Worm (Caenorhabditis elegans) whole organism, L3 larva: ENCODE results near the gene H34I24.2.
A peak's percentile ranks its signal among the peaks of the same experiment; 100 is the strongest.

Experiments used
- R02D3.7 ChIP-seq: fragments of 150-350 bp; optimal IDR thresholded peaks from 2 replicates; lab custom pipeline; 2014; ENCODE audit warnings: missing biosample characterization, missing genetic modification characterization
- ZK546.5 ChIP-seq: sonication (generic microtip); optimal IDR thresholded peaks from 2 replicates; lab custom pipeline; 2017; ENCODE audit warnings: missing biosample characterization, missing genetic modification characterization
- ama-1 ChIP-seq: fragments of 150-350 bp; optimal IDR thresholded peaks from 2 replicates; lab custom pipeline; 2018
- ceh-16 ChIP-seq: sonication (generic microtip); optimal IDR thresholded peaks from 2 replicates; lab custom pipeline; 2017; ENCODE audit warnings: missing biosample characterization, missing genetic modification characterization
- ceh-82 ChIP-seq: fragments of 150-350 bp; optimal IDR thresholded peaks from 2 replicates; lab custom pipeline; 2014; ENCODE audit warnings: missing biosample characterization, missing genetic modification characterization
- ceh-9 ChIP-seq: sonication (generic microtip); optimal IDR thresholded peaks from 2 replicates; lab custom pipeline; 2018; ENCODE audit warnings: missing biosample characterization, missing genetic modification characterization
- daf-12 ChIP-seq: fragments of 150-350 bp; optimal IDR thresholded peaks from 2 replicates; lab custom pipeline; 2014; ENCODE audit warnings: missing biosample characterization, missing genetic modification reagents, missing genetic modification characterization
- egl-27 ChIP-seq: sonication (generic microtip); optimal IDR thresholded peaks from 4 replicates; lab custom pipeline; 2017; ENCODE audit warnings: missing biosample characterization, missing genetic modification reagents, missing genetic modification characterization
- egl-5 ChIP-seq: fragments of 150-350 bp; optimal IDR thresholded peaks from 2 replicates; lab custom pipeline; 2017; ENCODE audit warnings: missing biosample characterization, missing genetic modification reagents, missing genetic modification characterization, inconsistent platforms
- elt-2 ChIP-seq: sonication (generic microtip); optimal IDR thresholded peaks from 2 replicates; lab custom pipeline; 2016; ENCODE audit warnings: missing genetic modification reagents, mild to moderate bottlenecking, missing genetic modification characterization, missing compliant biosample characterization
- fkh-10 ChIP-seq: sonication (generic microtip); optimal IDR thresholded peaks from 2 replicates; lab custom pipeline; 2017; ENCODE audit warnings: missing biosample characterization, missing genetic modification reagents, missing genetic modification characterization
- fkh-2 ChIP-seq: fragments of 150-350 bp; optimal IDR thresholded peaks from 2 replicates; lab custom pipeline; 2014; ENCODE audit warnings: missing biosample characterization, missing genetic modification reagents, missing genetic modification characterization
- jun-1 ChIP-seq: fragments of 150-350 bp; optimal IDR thresholded peaks from 2 replicates; lab custom pipeline; 2014; ENCODE audit warnings: missing biosample characterization, missing genetic modification reagents, missing genetic modification characterization
- lin-15B ChIP-seq: fragments of 150-350 bp; optimal IDR thresholded peaks from 2 replicates; lab custom pipeline; 2014; ENCODE audit warnings: missing biosample characterization, missing genetic modification characterization
- lsy-12 ChIP-seq: sonication (generic microtip); optimal IDR thresholded peaks from 2 replicates; lab custom pipeline; 2016; ENCODE audit warnings: mild to moderate bottlenecking, missing genetic modification characterization, missing compliant biosample characterization
- mdl-1 ChIP-seq: fragments of 150-350 bp; optimal IDR thresholded peaks from 2 replicates; lab custom pipeline; 2014; ENCODE audit warnings: missing biosample characterization, missing genetic modification characterization
- mml-1 ChIP-seq: fragments of 150-350 bp; sonication (generic microtip); optimal IDR thresholded peaks from 3 replicates; lab custom pipeline; 2014; ENCODE audit warnings: missing biosample characterization, missing genetic modification characterization
- nfya-1 ChIP-seq: sonication (generic microtip); optimal IDR thresholded peaks from 2 replicates; lab custom pipeline; 2017; ENCODE audit warnings: missing genetic modification characterization, mild to moderate bottlenecking, missing compliant biosample characterization, antibody characterized with exemption, moderate library complexity; ENCODE audit not compliant: insufficient read depth
- nhr-11 ChIP-seq: fragments of 150-350 bp; optimal IDR thresholded peaks from 2 replicates; lab custom pipeline; 2014; ENCODE audit warnings: missing biosample characterization, missing genetic modification characterization
- nhr-23 ChIP-seq: fragments of 150-350 bp; optimal IDR thresholded peaks from 2 replicates; lab custom pipeline; 2014; ENCODE audit warnings: missing biosample characterization, missing genetic modification reagents, missing genetic modification characterization
- nhr-237 ChIP-seq: fragments of 150-350 bp; optimal IDR thresholded peaks from 2 replicates; lab custom pipeline; 2014; ENCODE audit warnings: missing biosample characterization, missing genetic modification characterization
- nhr-25 ChIP-seq: sonication (generic microtip); optimal IDR thresholded peaks from 2 replicates; lab custom pipeline; 2017; ENCODE audit warnings: missing biosample characterization, missing genetic modification characterization
- nhr-67 ChIP-seq: fragments of 150-350 bp; optimal IDR thresholded peaks from 2 replicates; lab custom pipeline; 2014; ENCODE audit warnings: missing biosample characterization, missing genetic modification characterization
- nhr-76 ChIP-seq: fragments of 150-350 bp; sonication (generic microtip); optimal IDR thresholded peaks from 5 replicates; lab custom pipeline; 2014; ENCODE audit warnings: missing biosample characterization, missing genetic modification characterization
- nhr-77 ChIP-seq: fragments of 150-350 bp; optimal IDR thresholded peaks from 2 replicates; lab custom pipeline; 2014; ENCODE audit warnings: missing biosample characterization, missing genetic modification characterization
- pha-4 ChIP-seq: fragments of 150-350 bp; optimal IDR thresholded peaks from 2 replicates; lab custom pipeline; 2014; ENCODE audit warnings: missing biosample characterization, missing genetic modification reagents, missing genetic modification characterization
- pqm-1 ChIP-seq: fragments of 150-350 bp; optimal IDR thresholded peaks from 2 replicates; lab custom pipeline; 2017; ENCODE audit warnings: missing biosample characterization, missing genetic modification characterization, inconsistent platforms
- sea-2 ChIP-seq: fragments of 150-350 bp; sonication (generic microtip); optimal IDR thresholded peaks from 4 replicates; lab custom pipeline; 2014; ENCODE audit warnings: missing biosample characterization, missing genetic modification reagents, missing genetic modification characterization
- skn-1 ChIP-seq: fragments of 150-350 bp; optimal IDR thresholded peaks from 2 replicates; lab custom pipeline; 2014; ENCODE audit warnings: missing biosample characterization, missing genetic modification characterization
- unc-39 ChIP-seq: sonication (generic microtip); optimal IDR thresholded peaks from 4 replicates; lab custom pipeline; 2017; ENCODE audit warnings: missing biosample characterization, missing genetic modification characterization
- zag-1 ChIP-seq: fragments of 150-350 bp; optimal IDR thresholded peaks from 2 replicates; lab custom pipeline; 2014; ENCODE audit warnings: missing biosample characterization, missing genetic modification characterization
- ztf-4 ChIP-seq: fragments of 150-350 bp; optimal IDR thresholded peaks from 2 replicates; lab custom pipeline; 2014; ENCODE audit warnings: missing biosample characterization, missing genetic modification characterization

Gene H34I24.2

ce11 chrIII:2816205-2816923, 25.5 kb upstream of the H34I24.2 start:
- peak; percentile 93 for TF ChIP-seq nfya-1
- TF ChIP-seq fkh-2 (tag; lab: Kevin White, UChicago) = no peak
- peak; percentile 48 for TF ChIP-seq pha-4
- TF ChIP-seq nhr-23 = peak; percentile 0

ce11 chrIII:2817847-2818246, 24.0 kb upstream of the H34I24.2 start:
- TF ChIP-seq ztf-4 (no peak), nfya-1 (peak; percentile 77)

- TF ChIP-seq nhr-76 = no peak
- no peak for TF ChIP-seq pqm-1
- no peak for TF ChIP-seq ceh-16 (tag; lab: Kevin White, UChicago)
- no peak for TF ChIP-seq nhr-237 (tag; lab: Kevin White, UChicago)
Measured at ce11 chrIII:2818980-2819379, 22.9 kb upstream of the H34I24.2 start, which contains the start of gene pipp-4P. TSS of gene pipp-4P (plus strand) at chrIII:2819280.

ce11 chrIII:2826770-2827169, 15.1 kb upstream of the H34I24.2 start, which contains the start of gene Y71H2AM.1:
TSS of gene Y71H2AM.1 (plus strand) at chrIII:2827070.
- TF ChIP-seq daf-12 = no peak
- TF ChIP-seq unc-39 = no peak
- TF ChIP-seq nhr-77 (tag; lab: Kevin White, UChicago) = no peak
- TF ChIP-seq elt-2 (tag; lab: Kevin White, UChicago) = no peak
- TF ChIP-seq skn-1 (tag; lab: Kevin White, UChicago) = no peak
- TF ChIP-seq R02D3.7 (tag; lab: Kevin White, UChicago) = no peak
- TF ChIP-seq ceh-82 (tag; lab: Kevin White, UChicago) = no peak
- TF ChIP-seq sea-2 (GFP tag; lab: Kevin White, UChicago) = no peak

- TF ChIP-seq zag-1 (tag; lab: Kevin White, UChicago) = no peak
- no peak for TF ChIP-seq jun-1 (tag; lab: Kevin White, UChicago)
- no peak for TF ChIP-seq ama-1 (lab: Kevin White, UChicago)
- no peak for TF ChIP-seq nhr-25 (tag; lab: Kevin White, UChicago)
- no peak for TF ChIP-seq skn-1 (tag; lab: Kevin White, UChicago)
- TF ChIP-seq R02D3.7 (tag; lab: Kevin White, UChicago) = no peak
- TF ChIP-seq egl-5 (tag; lab: Kevin White, UChicago) = no peak
- no peak for TF ChIP-seq egl-27 (tag; lab: Kevin White, UChicago)
- TF ChIP-seq nhr-23 = no peak
Measured at ce11 chrIII:2832483-2832882, 9.4 kb upstream of the H34I24.2 start, which contains the start of gene Y71H2AM.29. TSS of gene Y71H2AM.29 (plus strand) at chrIII:2832783.

- no peak for TF ChIP-seq jun-1 (tag; lab: Kevin White, UChicago)
- TF ChIP-seq ceh-9 (tag; lab: Kevin White, UChicago) = no peak
- TF ChIP-seq mml-1 (tag; lab: Kevin White, UChicago) = no peak
- no peak for TF ChIP-seq nhr-237 (tag; lab: Kevin White, UChicago)
- TF ChIP-seq lin-15B (tag; lab: Kevin White, UChicago) = no peak
- no peak for TF ChIP-seq ZK546.5
- no peak for TF ChIP-seq nhr-67 (tag; lab: Kevin White, UChicago)
- TF ChIP-seq elt-2 (tag; lab: Kevin White, UChicago) = no peak
- no peak for TF ChIP-seq nhr-11
- no peak for TF ChIP-seq sea-2 (GFP tag; lab: Kevin White, UChicago)
- TF ChIP-seq mdl-1 (tag; lab: Kevin White, UChicago) = no peak
- no peak for TF ChIP-seq lsy-12 (tag; lab: Kevin White, UChicago)
- no peak for TF ChIP-seq fkh-10 (GFP tag; lab: Kevin White, UChicago)
Measured at ce11 chrIII:2834363-2834762, 7.5 kb upstream of the H34I24.2 start, which contains the start of gene txdc-17. TSS of gene txdc-17 (plus strand) at chrIII:2834663.
